Worm (Caenorhabditis elegans) whole organism, L3 larva: Measurements from ENCODE around the gene skr-14.

Experiments
- ceh-82 ChIP-seq: fragments of 150-350 bp; optimal IDR thresholded peaks from 2 replicates; lab custom pipeline; 2014; ENCODE audit warnings: missing biosample characterization, missing genetic modification characterization
- nhr-67 ChIP-seq: fragments of 150-350 bp; optimal IDR thresholded peaks from 2 replicates; lab custom pipeline; 2014; ENCODE audit warnings: missing biosample characterization, missing genetic modification characterization

DNA sequence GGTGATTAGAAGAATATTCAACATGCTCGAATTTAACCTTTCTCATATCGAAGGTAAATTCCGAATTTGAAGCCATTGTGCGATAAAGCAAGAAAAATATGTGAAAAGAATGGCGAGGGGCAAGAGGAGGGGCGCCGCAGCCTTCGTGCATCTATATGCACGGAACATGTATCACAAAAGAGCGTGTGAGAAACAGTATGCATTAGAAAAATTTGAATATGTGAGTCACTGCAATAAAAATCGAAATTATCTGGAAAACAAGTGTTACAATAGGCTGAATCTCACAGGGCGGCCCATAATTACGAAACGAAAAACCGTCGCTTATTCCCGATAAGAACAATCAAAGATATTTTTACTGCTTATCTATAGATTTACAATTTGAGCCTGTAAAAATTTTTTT, 19.5 kb downstream of the skr-14 start, which contains the start of gene F13A2.5:
- no peak for TF ChIP-seq nhr-67
- TF ChIP-seq ceh-82 (tag; lab: Kevin White, UChicago), result no peak
